Fruit fly (Drosophila melanogaster) whole organism, embryonic: ENCODE measurements around the gene Sf3b1.
A peak's percentile ranks its signal among the peaks of the same experiment; 100 is the strongest.

Experiments
- Adf1 ChIP-seq: fragments of 200-800 bp; sonication (Bioruptor generic); IDR thresholded peaks from 2 replicates; pipeline ENCODE4 v1.3.6; 2022; ENCODE audit warnings: missing biosample characterization, missing genetic modification characterization
- Bgb ChIP-seq: fragments of 200-800 bp; sonication (Bioruptor generic); IDR thresholded peaks from 2 replicates; pipeline ENCODE4 v1.3.6; 2022; ENCODE audit warnings: missing biosample characterization, missing genetic modification characterization; ENCODE audit not compliant: partially characterized antibody
- CG10543 ChIP-seq: fragments of 200-800 bp; sonication (Bioruptor generic); optimal IDR thresholded peaks from 3 replicates; lab custom pipeline; 2017; ENCODE audit warnings: missing biosample characterization, mild to moderate bottlenecking, missing genetic modification characterization, moderate library complexity
- CG11093 ChIP-seq: fragments of 200-800 bp; sonication (Bioruptor generic); IDR thresholded peaks from 3 replicates; pipeline ENCODE4 v1.3.6; 2022; ENCODE audit warnings: missing biosample characterization, missing genetic modification characterization
- CG11456 ChIP-seq: fragments of 200-800 bp; sonication (Bioruptor generic); IDR thresholded peaks from 3 replicates; pipeline ENCODE4 v1.3.6; 2022; ENCODE audit warnings: missing biosample characterization, missing genetic modification characterization
- CG15011 ChIP-seq: fragments of 200-800 bp; sonication (Bioruptor generic); optimal IDR thresholded peaks from 3 replicates; lab custom pipeline; 2018; ENCODE audit warnings: missing biosample characterization, mild to moderate bottlenecking, missing genetic modification characterization
- CG15073 ChIP-seq: fragments of 200-800 bp; sonication (Bioruptor generic); optimal IDR thresholded peaks from 2 replicates; lab custom pipeline; 2016; ENCODE audit warnings: missing biosample characterization, missing genetic modification characterization
- CG15479 ChIP-seq: fragments of 200-800 bp; sonication (Bioruptor generic); optimal IDR thresholded peaks from 3 replicates; lab custom pipeline; 2019; ENCODE audit warnings: missing biosample characterization, mild to moderate bottlenecking, missing genetic modification characterization, moderate library complexity
- CG15601 ChIP-seq: fragments of 200-800 bp; sonication (Bioruptor generic); optimal IDR thresholded peaks from 3 replicates; lab custom pipeline; 2019; ENCODE audit warnings: missing biosample characterization, mild to moderate bottlenecking, missing genetic modification characterization, moderate library complexity
- CG16813 ChIP-seq: fragments of 200-800 bp; sonication (Bioruptor generic); IDR thresholded peaks from 3 replicates; pipeline ENCODE4 v1.3.6; 2022; ENCODE audit warnings: missing biosample characterization, missing genetic modification characterization; ENCODE audit not compliant: partially characterized antibody
- CG17385 ChIP-seq: fragments of 200-800 bp; sonication (Bioruptor generic); optimal IDR thresholded peaks from 3 replicates; lab custom pipeline; 2018; ENCODE audit warnings: missing biosample characterization, mild to moderate bottlenecking, missing genetic modification characterization
- CG31224 ChIP-seq: fragments of 200-800 bp; sonication (Bioruptor generic); IDR thresholded peaks from 2 replicates; pipeline ENCODE4 v1.3.6; 2022; ENCODE audit warnings: missing biosample characterization, missing genetic modification characterization
- CG4707 ChIP-seq: fragments of 200-800 bp; sonication (Bioruptor generic); optimal IDR thresholded peaks from 2 replicates; lab custom pipeline; 2018; ENCODE audit warnings: missing biosample characterization, mild to moderate bottlenecking, missing genetic modification characterization, moderate library complexity
- CG6254 ChIP-seq: fragments of 200-800 bp; sonication (Bioruptor generic); optimal IDR thresholded peaks from 3 replicates; lab custom pipeline; 2017; ENCODE audit warnings: mild to moderate bottlenecking, missing biosample characterization, missing genetic modification reagents, missing genetic modification characterization
- CG6765 ChIP-seq: fragments of 200-800 bp; sonication (Bioruptor generic); optimal IDR thresholded peaks from 3 replicates; lab custom pipeline; 2017; ENCODE audit warnings: missing biosample characterization, mild to moderate bottlenecking, missing genetic modification characterization
- CG7357 ChIP-seq: fragments of 200-800 bp; sonication (Bioruptor generic); IDR thresholded peaks from 3 replicates; pipeline ENCODE4 v1.3.6; 2022; ENCODE audit warnings: missing biosample characterization, missing genetic modification characterization
- CG7839 ChIP-seq: fragments of 200-800 bp; sonication (Bioruptor generic); optimal IDR thresholded peaks from 3 replicates; lab custom pipeline; 2018; ENCODE audit warnings: missing biosample characterization, mild to moderate bottlenecking, missing genetic modification characterization, moderate library complexity
- CG8388 ChIP-seq: fragments of 200-800 bp; sonication (Bioruptor generic); optimal IDR thresholded peaks from 2 replicates; lab custom pipeline; 2019; ENCODE audit warnings: missing biosample characterization, mild to moderate bottlenecking, missing genetic modification characterization, moderate library complexity
- CG8765 ChIP-seq: fragments of 200-800 bp; sonication (Bioruptor generic); IDR thresholded peaks from 2 replicates; pipeline ENCODE4 v1.3.6; 2022; ENCODE audit warnings: missing biosample characterization, missing genetic modification characterization
- E2f2 ChIP-seq: fragments of 200-800 bp; sonication (Bioruptor generic); IDR thresholded peaks from 2 replicates; pipeline ENCODE4 v1.3.6; 2022; ENCODE audit warnings: missing biosample characterization, missing genetic modification characterization
- Elba2 ChIP-seq: fragments of 200-800 bp; sonication (Bioruptor generic); optimal IDR thresholded peaks from 3 replicates; lab custom pipeline; 2016; ENCODE audit warnings: missing biosample characterization, missing genetic modification characterization
- Hmx ChIP-seq: fragments of 200-800 bp; sonication (Bioruptor generic); optimal IDR thresholded peaks from 2 replicates; lab custom pipeline; 2016; ENCODE audit warnings: missing biosample characterization, missing genetic modification characterization
- Hr78 ChIP-seq, 2 experiments: fragments of 200-800 bp in 1 of 2; fragments of >200 bp in 1 of 2; sonication (Bioruptor generic) in 1 of 2; optimal IDR thresholded peaks; 2 replicates each; lab custom pipeline; 2017 to 2019; ENCODE audit warnings: missing biosample characterization in 2 of 2, missing genetic modification characterization in 2 of 2, mild to moderate bottlenecking in 1 of 2, moderate library complexity in 1 of 2
- NC2β ChIP-seq: fragments of 200-800 bp; sonication (Bioruptor generic); optimal IDR thresholded peaks from 2 replicates; lab custom pipeline; 2016; ENCODE audit warnings: missing biosample characterization, missing genetic modification characterization
- Oaz ChIP-seq: fragments of 200-800 bp; sonication (Bioruptor generic); IDR thresholded peaks from 2 replicates; pipeline ENCODE4 v1.3.6; 2022; ENCODE audit warnings: missing biosample characterization, missing genetic modification characterization
- Poxn ChIP-seq: fragments of 200-800 bp; sonication (Bioruptor generic); IDR thresholded peaks from 2 replicates; pipeline ENCODE4 v1.3.6; 2022; ENCODE audit warnings: missing biosample characterization, missing genetic modification characterization
- Stat92E ChIP-seq, 3 experiments: fragments of >200 bp in 2 of 3; fragments of 200-800 bp in 1 of 3; sonication (Bioruptor generic) in 1 of 3; optimal IDR thresholded peaks; 2 replicates each; lab custom pipeline; 2017 to 2019; ENCODE audit warnings: missing biosample characterization in 3 of 3, missing genetic modification characterization in 3 of 3, mild to moderate bottlenecking in 1 of 3, moderate library complexity in 1 of 3
- ac ChIP-seq: fragments of 200-800 bp; sonication (Bioruptor generic); optimal IDR thresholded peaks from 3 replicates; lab custom pipeline; 2017; ENCODE audit warnings: missing biosample characterization, mild to moderate bottlenecking, missing genetic modification characterization
- ash1 ChIP-seq: fragments of 200-800 bp; sonication (Bioruptor generic); optimal IDR thresholded peaks from 2 replicates; lab custom pipeline; 2018; ENCODE audit warnings: missing biosample characterization, mild to moderate bottlenecking, missing genetic modification characterization
- az2 ChIP-seq: fragments of 200-800 bp; sonication (Bioruptor generic); optimal IDR thresholded peaks from 3 replicates; lab custom pipeline; 2016; ENCODE audit warnings: missing biosample characterization, missing genetic modification characterization
- bowl ChIP-seq: fragments of 200-800 bp; sonication (Bioruptor generic); IDR thresholded peaks from 2 replicates; pipeline ENCODE4 v1.3.6; 2022; ENCODE audit warnings: missing biosample characterization, missing genetic modification characterization
- danr ChIP-seq: fragments of 200-800 bp; sonication (Bioruptor generic); IDR thresholded peaks from 2 replicates; pipeline ENCODE4 v1.3.6; 2022; ENCODE audit warnings: missing biosample characterization, missing genetic modification characterization
- dati ChIP-seq: fragments of 200-800 bp; sonication (Bioruptor generic); IDR thresholded peaks from 2 replicates; pipeline ENCODE4 v1.3.6; 2022; ENCODE audit warnings: missing biosample characterization, missing genetic modification characterization
- esg ChIP-seq: fragments of 200-800 bp; sonication (Bioruptor generic); conservative IDR thresholded peaks from 2 replicates; pipeline ENCODE4 v1.3.6; 2022; ENCODE audit warnings: missing biosample characterization, missing genetic modification characterization
- ewg ChIP-seq: fragments of 200-800 bp; sonication (Bioruptor generic); optimal IDR thresholded peaks from 3 replicates; lab custom pipeline; 2017; ENCODE audit warnings: mild to moderate bottlenecking, missing biosample characterization, missing genetic modification reagents, missing genetic modification characterization
- hbn ChIP-seq: fragments of 200-800 bp; sonication (Bioruptor generic); IDR thresholded peaks from 2 replicates; pipeline ENCODE4 v1.3.6; 2022; ENCODE audit warnings: missing biosample characterization, missing genetic modification characterization; ENCODE audit not compliant: partially characterized antibody
- kah ChIP-seq: fragments of 200-800 bp; sonication (Bioruptor generic); optimal IDR thresholded peaks from 2 replicates; lab custom pipeline; 2018; ENCODE audit warnings: missing biosample characterization, mild to moderate bottlenecking, missing genetic modification characterization
- maf-S ChIP-seq: fragments of 200-800 bp; sonication (Bioruptor generic); optimal IDR thresholded peaks from 2 replicates; lab custom pipeline; 2016; ENCODE audit warnings: missing biosample characterization, missing genetic modification characterization
- mirr ChIP-seq: fragments of 200-800 bp; sonication (Bioruptor generic); optimal IDR thresholded peaks from 3 replicates; lab custom pipeline; 2018; ENCODE audit warnings: missing biosample characterization, mild to moderate bottlenecking, missing genetic modification characterization
- nau ChIP-seq: fragments of 200-800 bp; sonication (Bioruptor generic); optimal IDR thresholded peaks from 3 replicates; lab custom pipeline; 2017; ENCODE audit warnings: missing biosample characterization, mild to moderate bottlenecking, missing genetic modification characterization, missing genetic modification reagents
- nom ChIP-seq: fragments of 200-800 bp; sonication (Bioruptor generic); optimal IDR thresholded peaks from 2 replicates; lab custom pipeline; 2017; ENCODE audit warnings: missing biosample characterization, missing genetic modification characterization, mild to moderate bottlenecking, moderate library complexity, missing genetic modification reagents
- org-1 ChIP-seq: fragments of 200-800 bp; sonication (Bioruptor generic); optimal IDR thresholded peaks from 2 replicates; lab custom pipeline; 2017; ENCODE audit warnings: missing biosample characterization, missing genetic modification characterization
- peb ChIP-seq: fragments of 200-800 bp; sonication (Bioruptor generic); IDR thresholded peaks from 2 replicates; pipeline ENCODE4 v1.3.6; 2022; ENCODE audit warnings: missing biosample characterization, missing genetic modification characterization
- phol ChIP-seq: fragments of 200-800 bp; sonication (Bioruptor generic); optimal IDR thresholded peaks from 3 replicates; lab custom pipeline; 2018; ENCODE audit warnings: missing biosample characterization, mild to moderate bottlenecking, missing genetic modification characterization, moderate library complexity
- pnt ChIP-seq: fragments of 200-800 bp; sonication (Bioruptor generic); optimal IDR thresholded peaks from 3 replicates; lab custom pipeline; 2016; ENCODE audit warnings: missing biosample characterization, missing genetic modification characterization
- scrt ChIP-seq: fragments of 200-800 bp; sonication (Bioruptor generic); optimal IDR thresholded peaks from 2 replicates; lab custom pipeline; 2018; ENCODE audit warnings: missing biosample characterization, mild to moderate bottlenecking, missing genetic modification characterization, moderate library complexity
- sima ChIP-seq: fragments of 200-800 bp; sonication (Bioruptor generic); optimal IDR thresholded peaks from 2 replicates; lab custom pipeline; 2016; ENCODE audit warnings: missing biosample characterization, missing genetic modification characterization
- slou ChIP-seq: fragments of 200-800 bp; sonication (Bioruptor generic); optimal IDR thresholded peaks from 3 replicates; lab custom pipeline; 2016; ENCODE audit warnings: missing biosample characterization, missing genetic modification characterization
- tin ChIP-seq: fragments of 200-800 bp; sonication (Bioruptor generic); optimal IDR thresholded peaks from 3 replicates; lab custom pipeline; 2016; ENCODE audit warnings: missing biosample characterization, missing genetic modification characterization
- unpg ChIP-seq: fragments of 200-800 bp; sonication (Bioruptor generic); optimal IDR thresholded peaks from 3 replicates; lab custom pipeline; 2018; ENCODE audit warnings: missing biosample characterization, mild to moderate bottlenecking, missing genetic modification characterization, moderate library complexity
- zfh1 ChIP-seq: fragments of 200-800 bp; sonication (Bioruptor generic); IDR thresholded peaks from 3 replicates; pipeline ENCODE4 v1.3.6; 2022; ENCODE audit warnings: missing biosample characterization, missing genetic modification characterization

Sf3b1 gene

DNA sequence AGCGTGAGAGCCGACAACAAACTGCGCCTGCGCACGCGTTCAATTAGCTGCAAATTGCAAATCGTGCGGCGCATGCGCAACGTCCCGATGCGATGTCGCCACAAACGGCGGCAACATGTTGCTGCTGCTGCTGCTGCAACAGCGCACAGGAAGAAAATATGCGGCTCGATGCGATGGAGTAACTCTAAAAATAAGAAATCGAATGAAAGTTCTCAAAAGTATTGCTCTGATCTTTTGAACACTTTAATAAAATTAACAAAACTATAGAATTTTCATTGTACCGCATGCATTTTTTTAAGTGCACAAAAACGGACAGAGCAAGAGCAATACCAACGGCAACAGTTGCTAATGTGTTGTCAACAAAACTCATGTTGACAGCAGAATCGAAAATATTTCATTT lies 38.0 kb downstream of the Sf3b1 start (continued):
- TF ChIP-seq sima (GFP tag; lab: Kevin White, UChicago) (no peak), CG15011 (no peak), bowl (GFP tag; lab: Robert Waterston, UW) (no peak), esg (GFP tag; lab: Robert Waterston, UW) (0 out of 2 replicates have a peak, but pooled peaks have one; percentile 13), danr (no peak), nom (GFP tag; lab: Kevin White, UChicago) (peak; percentile 21), Poxn (no peak), CG17385 (peak; percentile 31), kah (no peak), CG16813 (no peak), slou (GFP tag; lab: Kevin White, UChicago) (no peak), mirr (no peak), Oaz (no peak), CG4707 (GFP tag; lab: Kevin White, UChicago) (no peak), NC2β (peak; percentile 69), Elba2 (GFP tag; lab: Kevin White, UChicago) (peak; percentile 11), E2f2 (GFP tag; lab: Robert Waterston, UW) (peak; percentile 17; the same call in 1 of the 2 replicates), CG31224 (no peak), CG7839 (tag; lab: Kevin White, UChicago) (no peak), CG8765 (GFP tag; lab: Robert Waterston, UW) (peak; percentile 67; the same call in 1 of the 2 replicates), Adf1 (GFP tag; lab: Robert Waterston, UW) (no peak), ash1 (GFP tag; lab: Kevin White, UChicago) (no peak), CG10543 (GFP tag; lab: Kevin White, UChicago) (no peak), peb (GFP tag; lab: Robert Waterston, UW) (peak; percentile 71), az2 (GFP tag; lab: Kevin White, UChicago) (peak; percentile 31), phol (peak; percentile 57), scrt (GFP tag; lab: Kevin White, UChicago) (no peak), CG15479 (GFP tag; lab: Kevin White, UChicago) (peak; percentile 30), CG15601 (peak; percentile 1), hbn (GFP tag; lab: Robert Waterston, UW) (no peak), ac (no peak), ewg (GFP tag; lab: Kevin White, UChicago) (no peak), CG6254 (GFP tag; lab: Kevin White, UChicago) (no peak), unpg (GFP tag; lab: Kevin White, UChicago) (no peak), Hr78 (GFP tag; optimal IDR thresholded peaks at IDR 0.05; lab: Kevin White, UChicago) (no peak), CG15073 (GFP tag; lab: Kevin White, UChicago) (no peak), CG11093 (GFP tag; lab: Robert Waterston, UW) (no peak), zfh1 (peak; percentile 73), nau (GFP tag; lab: Kevin White, UChicago) (no peak), CG7357 (GFP tag; lab: Robert Waterston, UW) (no peak; the same call in 2 of the 3 replicates), CG6765 (no peak), tin (GFP tag; lab: Kevin White, UChicago) (peak; percentile 17), CG8388 (no peak), dati (GFP tag; lab: Robert Waterston, UW) (no peak), org-1 (GFP tag; lab: Kevin White, UChicago) (peak; percentile 17), CG11456 (GFP tag; lab: Robert Waterston, UW) (no peak), Stat92E (GFP tag; optimal IDR thresholded peaks at IDR 0.05; lab: Kevin White, UChicago) (no peak), Bgb (GFP tag; lab: Robert Waterston, UW) (no peak), pnt (GFP tag; lab: Kevin White, UChicago) (peak; percentile 10), Hmx (GFP tag; lab: Kevin White, UChicago) (no peak), maf-S (GFP tag; lab: Kevin White, UChicago) (no peak)
